Fruit fly (Drosophila melanogaster): ENCODE data around the gene Alg1.

Alg1 gene

DNA sequence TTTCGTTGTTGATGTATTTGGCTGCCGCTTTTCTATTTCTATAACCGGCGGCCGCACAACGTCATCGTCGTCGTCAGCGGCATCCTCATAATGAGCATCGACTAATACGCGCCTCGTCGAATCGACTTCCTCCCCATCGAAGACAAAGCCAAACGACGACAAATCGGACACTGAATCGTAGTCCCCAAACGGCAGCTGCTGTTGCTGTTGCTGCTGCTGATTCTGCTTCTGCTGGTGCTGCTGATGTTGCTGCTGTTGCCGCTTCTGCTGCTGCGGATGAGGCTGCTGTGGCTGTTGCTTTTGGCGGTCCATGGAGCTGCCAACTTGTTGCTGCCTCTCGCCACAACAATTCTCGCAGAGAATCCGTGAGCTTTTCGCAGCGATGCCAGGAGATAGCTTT, 27.8 kb downstream of the Alg1 start (continued):
- TF ChIP-seq Nf-YB (GFP tag; optimal IDR thresholded peaks at IDR 0.05) (no peak), ranshi (GFP tag; IDR thresholded peaks at IDR 0.05) (no peak), nmo (GFP tag; optimal IDR thresholded peaks at IDR 0.05) (no peak), Pdp1 (GFP tag; optimal IDR thresholded peaks at IDR 0.05) (no peak), CG3847 (GFP tag; IDR thresholded peaks at IDR 0.05) (no peak), CG10543 (GFP tag; optimal IDR thresholded peaks at IDR 0.05) (peak; percentile 4), Dref (GFP tag; IDR thresholded peaks at IDR 0.05) (no peak), grau (tag; optimal IDR thresholded peaks at IDR 0.05) (no peak), Drgx (GFP tag; IDR thresholded peaks at IDR 0.05) (peak; percentile 31; the same call in 1 of the 2 replicates), Adf1 (GFP tag; IDR thresholded peaks at IDR 0.05) (peak; percentile 70), CG1602 (GFP tag; optimal IDR thresholded peaks at IDR 0.05) (no peak), Dbx (GFP tag; IDR thresholded peaks at IDR 0.05) (no peak), sna (GFP tag; IDR thresholded peaks at IDR 0.05; ENCODE audit: partially characterized antibody) (no peak), CG10654 (GFP tag; optimal IDR thresholded peaks at IDR 0.05) (no peak), CG5180 (GFP tag; optimal IDR thresholded peaks at IDR 0.05) (no peak), klu (GFP tag; IDR thresholded peaks at IDR 0.05) (no peak), CG12659 (GFP tag; optimal IDR thresholded peaks at IDR 0.05) (no peak), CG1024 (GFP tag; IDR thresholded peaks at IDR 0.05) (no peak), Bdp1 (GFP tag; optimal IDR thresholded peaks at IDR 0.05) (no peak), Trl (optimal IDR thresholded peaks at IDR 0.05) (peak in 1 of 2 experiments; percentile 19), Trl (GFP tag; optimal IDR thresholded peaks at IDR 0.05) (no peak), Deaf1 (tag; optimal IDR thresholded peaks at IDR 0.05) (peak; percentile 37), Hr3 (GFP tag; optimal IDR thresholded peaks at IDR 0.05) (no peak), Dad (GFP tag; optimal IDR thresholded peaks at IDR 0.05) (no peak), peb (GFP tag; IDR thresholded peaks at IDR 0.05) (no peak), dan (GFP tag; IDR thresholded peaks at IDR 0.05) (no peak), lbe (GFP tag; optimal IDR thresholded peaks at IDR 0.05) (no peak), gro (GFP tag; optimal IDR thresholded peaks at IDR 0.05) (no peak), MTF-1 (GFP tag; optimal IDR thresholded peaks at IDR 0.05; ENCODE audit: borderline replicate concordance) (no peak), al (GFP tag; IDR thresholded peaks at IDR 0.05) (no peak), ftz-f1 (GFP tag; optimal IDR thresholded peaks at IDR 0.05) (no peak), sd (tag; optimal IDR thresholded peaks at IDR 0.05) (peak; percentile 63), pan (optimal IDR thresholded peaks at IDR 0.05) (no peak), pan (GFP tag; optimal IDR thresholded peaks at IDR 0.05 in 1 of 2, IDR thresholded peaks at IDR 0.05 in 1 of 2) (peak in 1 of 2 experiments; percentile 7), pfk (GFP tag; optimal IDR thresholded peaks at IDR 0.05) (no peak), CG13123 (GFP tag; optimal IDR thresholded peaks at IDR 0.05) (no peak), CG12769 (tag; optimal IDR thresholded peaks at IDR 0.05) (peak; percentile 20)

DNA sequence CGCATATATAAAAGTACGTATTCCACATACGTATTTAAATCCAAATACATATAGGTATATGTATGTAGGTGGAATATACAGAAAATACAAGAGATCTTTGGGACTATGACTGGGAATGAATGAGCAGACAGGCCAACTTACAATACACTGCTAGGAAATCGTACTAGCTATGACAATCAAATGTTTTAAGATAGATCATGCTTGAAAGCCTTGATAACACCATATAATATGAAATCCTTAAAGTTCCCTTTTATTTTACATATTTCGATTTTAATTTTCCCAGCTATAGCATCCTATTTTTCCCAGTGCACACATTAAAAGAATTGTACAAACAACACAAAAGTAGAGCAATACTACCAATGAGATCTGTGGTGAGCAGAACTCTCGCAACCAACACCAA, 29.6 kb downstream of the Alg1 start:
- TF ChIP-seq ase (GFP tag; IDR thresholded peaks at IDR 0.05): peak; percentile 73; the same call in 2 of the 3 replicates
- TF ChIP-seq dysf (GFP tag; IDR thresholded peaks at IDR 0.05): peak; percentile 93
- TF ChIP-seq kay (GFP tag; optimal IDR thresholded peaks at IDR 0.05): peak; percentile 72
- peak; percentile 24 for TF ChIP-seq cato (GFP tag; optimal IDR thresholded peaks at IDR 0.05; ENCODE audit: borderline replicate concordance)
- TF ChIP-seq CG12659 (GFP tag; optimal IDR thresholded peaks at IDR 0.05): peak; percentile 75
- TF ChIP-seq NC2β (GFP tag; optimal IDR thresholded peaks at IDR 0.05): peak; percentile 1
- peak; percentile 81 for TF ChIP-seq eyg (GFP tag; optimal IDR thresholded peaks at IDR 0.05)
- peak; percentile 85 for TF ChIP-seq CG12769 (tag; optimal IDR thresholded peaks at IDR 0.05)
- TF ChIP-seq CG5180 (GFP tag; optimal IDR thresholded peaks at IDR 0.05): peak; percentile 57
- TF ChIP-seq exex (tag; optimal IDR thresholded peaks at IDR 0.05): peak; percentile 24
- TF ChIP-seq Rfx (GFP tag; IDR thresholded peaks at IDR 0.05): peak; percentile 94
- TF ChIP-seq oc (tag; optimal IDR thresholded peaks at IDR 0.05): peak; percentile 72
- TF ChIP-seq CG10209 (GFP tag; optimal IDR thresholded peaks at IDR 0.05): peak; percentile 68
- peak; percentile 86 for TF ChIP-seq tap (tag; optimal IDR thresholded peaks at IDR 0.05)
- no peak for TF ChIP-seq Poxn (GFP tag; IDR thresholded peaks at IDR 0.05)
- TF ChIP-seq Bteb2 (GFP tag; optimal IDR thresholded peaks at IDR 0.05): peak; percentile 59
- no peak for TF ChIP-seq Sry-β (GFP tag; optimal IDR thresholded peaks at IDR 0.05)
- TF ChIP-seq bab2 (GFP tag; optimal IDR thresholded peaks at IDR 0.05): peak; percentile 87
- peak; percentile 40 for TF ChIP-seq wek (GFP tag; optimal IDR thresholded peaks at IDR 0.05)
- no peak; the same call in 1 of the 2 replicates for TF ChIP-seq GATAe (GFP tag; conservative IDR thresholded peaks at IDR 0.05)
